Worm (Caenorhabditis elegans): Measurements from ENCODE around the gene spe-18.

ce11 chrII:13139573-13139972, 13.6 kb downstream of the spe-18 start:
- TF ChIP-seq F57A8.1 (GFP tag; optimal IDR thresholded peaks at IDR 0.05) (no peak), F49E8.2 (tag; optimal IDR thresholded peaks at IDR 0.05; ENCODE audit: insufficient read depth) (no peak), ceh-79 (tag; optimal IDR thresholded peaks at IDR 0.05) (no peak), rec-8 (tag; optimal IDR thresholded peaks at IDR 0.05) (no peak), nhr-80 (tag; optimal IDR thresholded peaks at IDR 0.05) (no peak), egrh-3 (GFP tag; IDR thresholded peaks at IDR 0.05) (no peak), sdz-38 (tag; optimal IDR thresholded peaks at IDR 0.05) (no peak), ama-1 (optimal IDR thresholded peaks at IDR 0.05) (no peak), ama-1 (GFP tag; optimal IDR thresholded peaks at IDR 0.05) (no peak), F52B5.7 (tag; optimal IDR thresholded peaks at IDR 0.05) (no peak), sea-2 (GFP tag; IDR thresholded peaks at IDR 0.05) (no peak), F10E7.11 (tag; optimal IDR thresholded peaks at IDR 0.05) (no peak), ztf-6 (GFP tag; IDR thresholded peaks at IDR 0.05) (no peak), hmg-20 (GFP tag; IDR thresholded peaks at IDR 0.05) (no peak), repo-1 (tag; optimal IDR thresholded peaks at IDR 0.05) (no peak)
